Fruit fly (Drosophila melanogaster): Measurements from ENCODE around the gene bai.
A peak's percentile ranks its signal among the peaks of the same experiment; 100 is the strongest.

The bai gene

DNA sequence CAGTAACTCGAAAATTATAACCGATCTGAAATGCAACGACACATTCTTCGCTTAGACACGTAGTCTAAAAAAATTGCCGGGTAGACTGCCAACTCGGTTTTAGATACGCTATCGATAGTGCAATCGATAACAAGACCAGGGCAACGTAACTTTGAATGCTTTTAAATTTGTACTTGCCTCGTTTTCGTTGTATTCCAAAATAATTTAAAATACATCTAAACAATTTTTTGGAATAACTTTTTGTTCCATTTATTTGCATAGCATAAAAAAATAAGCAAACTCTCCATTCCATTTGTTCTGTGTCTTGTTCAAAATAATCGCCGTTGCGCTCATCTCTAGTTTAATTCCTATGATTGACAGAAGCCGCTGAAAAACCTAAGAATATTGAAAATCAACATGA, 30.4 kb downstream of the bai start, which contains the start of the genes Stt3B and CG11839 (continued):
- TF ChIP-seq Spps (tag; optimal IDR thresholded peaks at IDR 0.05) (peak; percentile 45), esg (GFP tag; conservative IDR thresholded peaks at IDR 0.05) (0 out of 2 replicates have a peak, but pooled peaks have one; percentile 23), CG30403 (GFP tag; optimal IDR thresholded peaks at IDR 0.05) (peak; percentile 88), CG4730 (GFP tag; IDR thresholded peaks at IDR 0.05) (peak; percentile 46; the same call in 1 of the 2 replicates), CG13775 (GFP tag; optimal IDR thresholded peaks at IDR 0.05) (peak; percentile 74)

DNA sequence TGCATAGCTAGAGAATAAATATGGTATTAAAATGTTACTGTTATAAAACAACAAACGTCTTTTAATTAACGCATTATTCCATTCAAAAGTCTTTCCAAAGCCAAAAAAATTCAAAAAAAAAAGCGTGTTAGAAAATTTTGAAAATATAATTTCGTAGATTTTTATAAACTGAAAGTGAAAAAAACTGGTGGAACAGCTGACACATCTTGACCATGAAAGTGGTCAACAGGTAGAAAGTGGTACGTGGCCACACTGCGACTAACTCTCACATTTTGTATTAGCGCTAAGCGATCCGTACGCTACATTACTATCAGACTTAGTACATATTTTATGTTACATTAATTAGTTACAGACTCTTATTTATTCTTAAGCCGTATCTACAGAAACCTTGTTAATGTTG, 31.7 kb downstream of the bai start, which contains the start of gene CG11836:
Gene CG11836, plus strand, starts transcription at position 256 of the 400 bp plus-strand sequence.
- TF ChIP-seq MBD-R2 (GFP tag; IDR thresholded peaks at IDR 0.05) = 0 out of 2 replicates have a peak, but pooled peaks have one; percentile 8
- no peak for TF ChIP-seq toy (GFP tag; IDR thresholded peaks at IDR 0.05)
- TF ChIP-seq ATbp (GFP tag; optimal IDR thresholded peaks at IDR 0.05) = no peak
- no peak for TF ChIP-seq CG32767 (GFP tag; IDR thresholded peaks at IDR 0.05)
- no peak for TF ChIP-seq sc (optimal IDR thresholded peaks at IDR 0.05)
- TF ChIP-seq sc (GFP tag; optimal IDR thresholded peaks at IDR 0.05) = no peak
- TF ChIP-seq her (GFP tag; optimal IDR thresholded peaks at IDR 0.05) = no peak
- TF ChIP-seq trem (tag; optimal IDR thresholded peaks at IDR 0.05) = no peak
- no peak for TF ChIP-seq Deaf1 (tag; optimal IDR thresholded peaks at IDR 0.05)
- TF ChIP-seq gsb-n (tag; optimal IDR thresholded peaks at IDR 0.05) = no peak
- TF ChIP-seq CG10543 (GFP tag; optimal IDR thresholded peaks at IDR 0.05) = no peak
- TF ChIP-seq esg (GFP tag; conservative IDR thresholded peaks at IDR 0.05) = no peak
- TF ChIP-seq rib (GFP tag; IDR thresholded peaks at IDR 0.05) = no peak
- TF ChIP-seq Six4 (GFP tag; optimal IDR thresholded peaks at IDR 0.05) = no peak
- no peak for TF ChIP-seq Bteb2 (GFP tag; optimal IDR thresholded peaks at IDR 0.05)
- TF ChIP-seq bcd (GFP tag; optimal IDR thresholded peaks at IDR 0.05) = no peak
- TF ChIP-seq exex (tag; optimal IDR thresholded peaks at IDR 0.05) = no peak
- no peak for TF ChIP-seq Dip3 (GFP tag; optimal IDR thresholded peaks at IDR 0.05)
- peak; percentile 59 for TF ChIP-seq gfzf (GFP tag; optimal IDR thresholded peaks at IDR 0.05)
- no peak for TF ChIP-seq CG17802 (tag; optimal IDR thresholded peaks at IDR 0.05)
- no peak for TF ChIP-seq CG12236 (GFP tag; optimal IDR thresholded peaks at IDR 0.05)
- TF ChIP-seq CG15479 (GFP tag; optimal IDR thresholded peaks at IDR 0.05) = no peak
- no peak for TF ChIP-seq CkIIα-i1 (GFP tag; IDR thresholded peaks at IDR 0.05)
- TF ChIP-seq MTF-1 (GFP tag; optimal IDR thresholded peaks at IDR 0.05; ENCODE audit: borderline replicate concordance) = no peak
- TF ChIP-seq B-H2 (GFP tag; optimal IDR thresholded peaks at IDR 0.05) = no peak
- no peak for TF ChIP-seq kay (GFP tag; optimal IDR thresholded peaks at IDR 0.05)
- TF ChIP-seq sd (tag; optimal IDR thresholded peaks at IDR 0.05) = no peak
- TF ChIP-seq crp (GFP tag; optimal IDR thresholded peaks at IDR 0.05) = peak in 1 of 2 experiments; percentile 74
- TF ChIP-seq CG6654 (GFP tag; optimal IDR thresholded peaks at IDR 0.05) = no peak
- no peak for TF ChIP-seq danr (GFP tag; IDR thresholded peaks at IDR 0.05)
- TF ChIP-seq row (GFP tag; IDR thresholded peaks at IDR 0.05) = 0 out of 3 replicates have a peak, but pooled peaks have one; percentile 29

DNA sequence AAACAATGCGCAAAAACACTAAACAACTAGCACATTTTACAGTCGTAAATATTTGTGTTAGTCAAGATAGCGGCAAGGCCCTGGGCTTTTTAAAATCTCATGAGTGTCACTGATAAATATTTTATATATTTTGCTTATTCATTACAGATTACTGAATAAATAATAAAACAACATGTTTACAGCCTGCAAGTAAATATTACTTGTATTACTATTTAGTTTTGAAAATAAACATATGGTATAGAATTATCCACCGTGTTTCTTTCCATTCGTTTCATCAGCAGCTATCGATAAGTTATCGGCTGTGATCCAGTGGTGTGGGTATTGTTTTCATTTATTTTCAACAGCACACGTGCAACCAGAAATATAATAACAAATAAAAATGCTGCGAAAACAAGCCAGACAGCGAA, 35.4 kb downstream of the bai start, which contains the start of the genes shams and CG11920:
Gene shams, minus strand, starts transcription at position 50 of the 407 bp plus-strand sequence.
Gene CG11920, plus strand, starts transcription at position 320 of the 407 bp plus-strand sequence.
- TF ChIP-seq ato (GFP tag; IDR thresholded peaks at IDR 0.05; ENCODE audit: partially characterized antibody) (peak; percentile 57; the same call in 1 of the 2 replicates), vnd (GFP tag; IDR thresholded peaks at IDR 0.05; ENCODE audit: partially characterized antibody) (peak; percentile 52; the same call in 1 of the 3 replicates), bab2 (GFP tag; optimal IDR thresholded peaks at IDR 0.05) (no peak), CG7786 (GFP tag; optimal IDR thresholded peaks at IDR 0.05) (no peak), wek (GFP tag; optimal IDR thresholded peaks at IDR 0.05) (peak; percentile 77), CG34422 (GFP tag; IDR thresholded peaks at IDR 0.05) (peak; percentile 37; the same call in 1 of the 3 replicates), twi (tag; optimal IDR thresholded peaks at IDR 0.05) (peak; percentile 45), CG18599 (GFP tag; optimal IDR thresholded peaks at IDR 0.05) (no peak), CG6791 (GFP tag; IDR thresholded peaks at IDR 0.05; ENCODE audit: partially characterized antibody) (0 out of 3 replicates have a peak, but pooled peaks have one; percentile 39), CG8089 (GFP tag; optimal IDR thresholded peaks at IDR 0.05) (no peak), CG6813 (GFP tag; optimal IDR thresholded peaks at IDR 0.05) (no peak), zfh2 (GFP tag; optimal IDR thresholded peaks at IDR 0.05) (no peak), dmrt11E (tag; optimal IDR thresholded peaks at IDR 0.05) (peak; percentile 3), CG13287 (GFP tag; IDR thresholded peaks at IDR 0.05; ENCODE audit: partially characterized antibody) (peak; percentile 74), Dip2 (GFP tag; IDR thresholded peaks at IDR 0.05) (no peak)

Data from whole organism, embryonic.